Fruit fly (Drosophila melanogaster): ENCODE measurements around the gene CG2260.

Gene CG2260

DNA sequence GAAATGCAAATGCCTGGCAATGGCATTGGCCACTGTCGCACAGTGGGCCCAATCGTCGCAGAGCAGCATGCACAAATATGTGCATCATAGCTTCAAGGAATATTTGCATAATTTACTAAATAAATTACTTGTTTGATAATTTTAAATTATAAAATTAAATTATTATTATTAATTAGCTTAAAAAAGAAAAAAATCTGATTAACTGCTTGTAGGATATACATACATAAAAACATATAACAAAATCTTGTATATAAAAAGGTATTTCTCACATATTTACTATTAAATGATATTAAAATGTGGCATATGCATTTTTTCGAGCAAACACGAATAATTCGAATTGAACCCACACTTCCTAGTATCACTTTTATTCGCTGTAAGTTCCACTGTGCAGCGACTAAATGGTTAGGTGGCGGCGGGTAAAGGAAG lies 4.3 kb upstream of the CG2260 start (continued):
- no peak for TF ChIP-seq CG15514 (GFP tag; optimal IDR thresholded peaks at IDR 0.05)
- TF ChIP-seq chm (GFP tag; IDR thresholded peaks at IDR 0.05): peak; percentile 28; the same call in 1 of the 2 replicates
- no peak for TF ChIP-seq Side (GFP tag; optimal IDR thresholded peaks at IDR 0.05)
- no peak for TF ChIP-seq ftz-f1 (GFP tag; optimal IDR thresholded peaks at IDR 0.05)
- TF ChIP-seq CG5180 (GFP tag; optimal IDR thresholded peaks at IDR 0.05): peak; percentile 11
- no peak for TF ChIP-seq CG6765 (GFP tag; optimal IDR thresholded peaks at IDR 0.05)
- TF ChIP-seq Dek (tag; optimal IDR thresholded peaks at IDR 0.05): no peak
- TF ChIP-seq ERR (GFP tag; optimal IDR thresholded peaks at IDR 0.05): no peak
- no peak for TF ChIP-seq CG42726 (GFP tag; IDR thresholded peaks at IDR 0.05; ENCODE audit: partially characterized antibody)
- no peak for TF ChIP-seq chn (GFP tag; optimal IDR thresholded peaks at IDR 0.05)
- TF ChIP-seq CG11085 (GFP tag; IDR thresholded peaks at IDR 0.05): no peak
- TF ChIP-seq CG6689 (GFP tag; IDR thresholded peaks at IDR 0.05): peak; percentile 60
- TF ChIP-seq D (optimal IDR thresholded peaks at IDR 0.05): no peak
- peak; percentile 49 for TF ChIP-seq D (GFP tag; optimal IDR thresholded peaks at IDR 0.05)
- peak; percentile 65 for TF ChIP-seq CG17359 (tag; optimal IDR thresholded peaks at IDR 0.05)
- TF ChIP-seq CG5953 (GFP tag; IDR thresholded peaks at IDR 0.05): 0 out of 2 replicates have a peak, but pooled peaks have one; percentile 31
- TF ChIP-seq CG14050 (GFP tag; IDR thresholded peaks at IDR 0.05): no peak
- TF ChIP-seq MESR4 (GFP tag; optimal IDR thresholded peaks at IDR 0.05): no peak
- TF ChIP-seq Stat92E (GFP tag; optimal IDR thresholded peaks at IDR 0.05): no peak
- no peak for TF ChIP-seq Hand (GFP tag; optimal IDR thresholded peaks at IDR 0.05)
- TF ChIP-seq sisA (GFP tag; IDR thresholded peaks at IDR 0.05): peak; percentile 24; the same call in 1 of the 2 replicates
- TF ChIP-seq hbn (GFP tag; IDR thresholded peaks at IDR 0.05; ENCODE audit: partially characterized antibody): no peak
- TF ChIP-seq Fer2 (tag; optimal IDR thresholded peaks at IDR 0.05): no peak
- TF ChIP-seq Lhr (GFP tag; optimal IDR thresholded peaks at IDR 0.05): no peak
- TF ChIP-seq sob (GFP tag; IDR thresholded peaks at IDR 0.05): no peak
- peak; percentile 46 for TF ChIP-seq CG10267 (tag; optimal IDR thresholded peaks at IDR 0.05)
- no peak for TF ChIP-seq caup (GFP tag; optimal IDR thresholded peaks at IDR 0.05; ENCODE audit: severe bottlenecking)
- peak; percentile 45; the same call in 1 of the 2 replicates for TF ChIP-seq lmd (GFP tag; IDR thresholded peaks at IDR 0.05)
- TF ChIP-seq dysf (GFP tag; IDR thresholded peaks at IDR 0.05): peak; percentile 45; the same call in 1 of the 3 replicates
- no peak for TF ChIP-seq wdn (GFP tag; IDR thresholded peaks at IDR 0.05)
- TF ChIP-seq CG4854 (GFP tag; optimal IDR thresholded peaks at IDR 0.05): no peak
- no peak for TF ChIP-seq B-H2 (GFP tag; optimal IDR thresholded peaks at IDR 0.05)
- TF ChIP-seq fru (optimal IDR thresholded peaks at IDR 0.05): no peak
- no peak for TF ChIP-seq repo (GFP tag; optimal IDR thresholded peaks at IDR 0.05)
- TF ChIP-seq sr (GFP tag; IDR thresholded peaks at IDR 0.05): no peak
- no peak for TF ChIP-seq CG8281 (tag; optimal IDR thresholded peaks at IDR 0.05)
- TF ChIP-seq CG5245 (GFP tag; optimal IDR thresholded peaks at IDR 0.05): no peak
- TF ChIP-seq CG2712 (tag; optimal IDR thresholded peaks at IDR 0.05): peak; percentile 77
- TF ChIP-seq CG6254 (GFP tag; optimal IDR thresholded peaks at IDR 0.05): peak; percentile 59
- peak; percentile 56 for TF ChIP-seq CG17829 (tag; optimal IDR thresholded peaks at IDR 0.05)
- no peak for TF ChIP-seq Dip2 (GFP tag; IDR thresholded peaks at IDR 0.05)
- no peak for TF ChIP-seq chif (GFP tag; optimal IDR thresholded peaks at IDR 0.05)
- no peak for TF ChIP-seq CG16863 (GFP tag; optimal IDR thresholded peaks at IDR 0.05)
- TF ChIP-seq btn (GFP tag; optimal IDR thresholded peaks at IDR 0.05): no peak
- TF ChIP-seq HLH3B (GFP tag; IDR thresholded peaks at IDR 0.05): peak; percentile 33; the same call in 1 of the 2 replicates
- TF ChIP-seq CG1602 (GFP tag; optimal IDR thresholded peaks at IDR 0.05): peak; percentile 18
- TF ChIP-seq Pdp1 (GFP tag; optimal IDR thresholded peaks at IDR 0.05): no peak
- TF ChIP-seq vvl (GFP tag; IDR thresholded peaks at IDR 0.05): peak; percentile 19; the same call in 1 of the 2 replicates
- TF ChIP-seq CG9609 (GFP tag; optimal IDR thresholded peaks at IDR 0.05): no peak
- peak; percentile 69 for TF ChIP-seq CG10979 (tag; optimal IDR thresholded peaks at IDR 0.05)
- no peak for TF ChIP-seq CG7745 (tag; optimal IDR thresholded peaks at IDR 0.05)

All from whole organism, embryonic.